Fruit fly (Drosophila melanogaster) whole organism, prepupa: ENCODE data around the gene Polr2H.

Source experiments
- CG10669 ChIP-seq: fragments of 200-800 bp; sonication (Bioruptor generic); optimal IDR thresholded peaks from 3 replicates; lab custom pipeline; 2018; ENCODE audit warnings: missing biosample characterization, mild to moderate bottlenecking, missing genetic modification characterization, moderate library complexity
- CG15336 ChIP-seq: fragments of 200-800 bp; sonication (Bioruptor generic); IDR thresholded peaks from 2 replicates; pipeline ENCODE4 v1.3.6; 2022; ENCODE audit warnings: missing biosample characterization, missing genetic modification characterization
- CG3032 ChIP-seq: fragments of 200-800 bp; optimal IDR thresholded peaks from 2 replicates; lab custom pipeline; 2019; ENCODE audit warnings: missing biosample characterization, mild to moderate bottlenecking, missing genetic modification characterization, moderate library complexity
- CG4318 ChIP-seq: fragments of 200-800 bp; sonication (Bioruptor generic); optimal IDR thresholded peaks from 3 replicates; lab custom pipeline; 2017; ENCODE audit warnings: missing biosample characterization, mild to moderate bottlenecking, missing genetic modification characterization
- CG6276 ChIP-seq: fragments of 200-800 bp; sonication (Bioruptor generic); optimal IDR thresholded peaks from 2 replicates; lab custom pipeline; 2017; ENCODE audit warnings: missing biosample characterization, mild to moderate bottlenecking, missing genetic modification characterization
- CG6808 ChIP-seq: fragments of 200-800 bp; sonication (Bioruptor generic); optimal IDR thresholded peaks from 3 replicates; lab custom pipeline; 2017; ENCODE audit warnings: missing biosample characterization, missing genetic modification characterization, mild to moderate bottlenecking, moderate library complexity, missing genetic modification reagents
- CG8632 ChIP-seq: fragments of 200-800 bp; sonication (Bioruptor generic); optimal IDR thresholded peaks from 3 replicates; lab custom pipeline; 2016; ENCODE audit warnings: missing biosample characterization, missing genetic modification characterization
- Lpt ChIP-seq: fragments of 200-800 bp; sonication (Bioruptor generic); optimal IDR thresholded peaks from 3 replicates; lab custom pipeline; 2016; ENCODE audit warnings: missing biosample characterization, missing genetic modification characterization
- Met ChIP-seq: fragments of 200-800 bp; sonication (Bioruptor generic); optimal IDR thresholded peaks from 3 replicates; lab custom pipeline; 2016; ENCODE audit warnings: missing biosample characterization, missing genetic modification characterization
- Smox ChIP-seq: fragments of 200-800 bp; sonication (Bioruptor generic); optimal IDR thresholded peaks from 3 replicates; lab custom pipeline; 2016; ENCODE audit warnings: missing biosample characterization, missing genetic modification characterization
- dac ChIP-seq: fragments of 200-800 bp; sonication (Bioruptor generic); optimal IDR thresholded peaks from 2 replicates; lab custom pipeline; 2017; ENCODE audit warnings: missing biosample characterization, mild to moderate bottlenecking, missing genetic modification characterization
- net ChIP-seq: fragments of 200-800 bp; sonication (Bioruptor generic); optimal IDR thresholded peaks from 3 replicates; lab custom pipeline; 2016; ENCODE audit warnings: missing biosample characterization, missing genetic modification characterization
- salr ChIP-seq, 2 experiments: fragments of 200-800 bp; sonication (Bioruptor generic); optimal IDR thresholded peaks; 3 replicates each; lab custom pipeline; 2016 to 2018; ENCODE audit warnings: missing biosample characterization in 2 of 2, missing genetic modification characterization in 2 of 2, mild to moderate bottlenecking in 1 of 2
- topi ChIP-seq: fragments of 200-800 bp; sonication (Bioruptor generic); optimal IDR thresholded peaks from 3 replicates; lab custom pipeline; 2016; ENCODE audit warnings: missing biosample characterization, missing genetic modification characterization

- TF ChIP-seq CG3032 (peak; percentile 88), CG6808 (GFP tag; lab: Kevin White, UChicago) (peak; percentile 95), Lpt (GFP tag; lab: Kevin White, UChicago) (peak; percentile 63), Smox (GFP tag; lab: Kevin White, UChicago) (peak; percentile 78), CG6276 (GFP tag; lab: Kevin White, UChicago) (peak; percentile 68), CG4318 (GFP tag; lab: Kevin White, UChicago) (peak; percentile 60), Met (GFP tag; lab: Kevin White, UChicago) (peak; percentile 82), net (peak; percentile 84), CG8632 (peak; percentile 83), topi (GFP tag; lab: Kevin White, UChicago) (peak; percentile 81), salr (GFP tag; optimal IDR thresholded peaks at IDR 0.05; lab: Kevin White, UChicago) (peak; percentile 44 to 85), CG15336 (peak; percentile 77), CG10669 (GFP tag; lab: Kevin White, UChicago) (peak; percentile 85), dac (GFP tag; lab: Kevin White, UChicago) (no peak)
Observed at dm6 chr3L:21709785-21710591, 18.7 kb upstream of the Polr2H start.
